Fruit fly (Drosophila melanogaster) whole organism, prepupa: ENCODE results near the gene CG13306.
A peak's percentile ranks its signal among the peaks of the same experiment; 100 is the strongest.

Source experiments
- Blimp-1 ChIP-seq: fragments of 200-800 bp; sonication (Bioruptor generic); optimal IDR thresholded peaks from 3 replicates; lab custom pipeline; 2017; ENCODE audit warnings: missing biosample characterization, missing genetic modification characterization, mild to moderate bottlenecking, moderate library complexity, missing genetic modification reagents
- CG10631 ChIP-seq: fragments of 200-800 bp; sonication (Bioruptor generic); optimal IDR thresholded peaks from 2 replicates; lab custom pipeline; 2016; ENCODE audit warnings: missing biosample characterization, missing genetic modification characterization
- CG10669 ChIP-seq: fragments of 200-800 bp; sonication (Bioruptor generic); optimal IDR thresholded peaks from 3 replicates; lab custom pipeline; 2018; ENCODE audit warnings: missing biosample characterization, mild to moderate bottlenecking, missing genetic modification characterization, moderate library complexity
- CG11294 ChIP-seq: fragments of 200-800 bp; sonication (Bioruptor generic); IDR thresholded peaks from 2 replicates; pipeline ENCODE4 v1.3.6; 2022; ENCODE audit warnings: missing biosample characterization, missing genetic modification characterization
- CG11762 ChIP-seq: fragments of 200-800 bp; sonication (Bioruptor generic); optimal IDR thresholded peaks from 3 replicates; lab custom pipeline; 2016; ENCODE audit warnings: missing biosample characterization, missing genetic modification characterization; ENCODE audit not compliant: insufficient read depth
- CG11902 ChIP-seq: fragments of 200-800 bp; sonication (Bioruptor generic); optimal IDR thresholded peaks from 3 replicates; lab custom pipeline; 2016; ENCODE audit warnings: missing biosample characterization, missing genetic modification characterization
- CG16779 ChIP-seq: fragments of 200-800 bp; sonication (Bioruptor generic); optimal IDR thresholded peaks from 3 replicates; lab custom pipeline; 2017; ENCODE audit warnings: missing biosample characterization, mild to moderate bottlenecking, missing genetic modification characterization
- CG3032 ChIP-seq: fragments of 200-800 bp; optimal IDR thresholded peaks from 2 replicates; lab custom pipeline; 2019; ENCODE audit warnings: missing biosample characterization, mild to moderate bottlenecking, missing genetic modification characterization, moderate library complexity
- CG31627 ChIP-seq: fragments of 200-800 bp; sonication (Bioruptor generic); optimal IDR thresholded peaks from 3 replicates; lab custom pipeline; 2016; ENCODE audit warnings: missing biosample characterization, missing genetic modification characterization
- CG34406 ChIP-seq: fragments of 200-800 bp; sonication (Bioruptor generic); optimal IDR thresholded peaks from 3 replicates; lab custom pipeline; 2016; ENCODE audit warnings: missing biosample characterization, missing genetic modification characterization
- CG3919 ChIP-seq: fragments of 200-800 bp; sonication (Bioruptor generic); optimal IDR thresholded peaks from 3 replicates; lab custom pipeline; 2016; ENCODE audit warnings: missing biosample characterization, missing genetic modification characterization
- CG6808 ChIP-seq: fragments of 200-800 bp; sonication (Bioruptor generic); optimal IDR thresholded peaks from 3 replicates; lab custom pipeline; 2017; ENCODE audit warnings: missing biosample characterization, missing genetic modification characterization, mild to moderate bottlenecking, moderate library complexity, missing genetic modification reagents
- CG7368 ChIP-seq: fragments of 200-800 bp; sonication (Bioruptor generic); optimal IDR thresholded peaks from 3 replicates; lab custom pipeline; 2016; ENCODE audit warnings: missing biosample characterization, missing genetic modification characterization
- CG8119 ChIP-seq: fragments of 200-800 bp; sonication (Bioruptor generic); IDR thresholded peaks from 3 replicates; pipeline ENCODE4 v1.3.6; 2022; ENCODE audit warnings: missing biosample characterization, missing genetic modification characterization
- CG8319 ChIP-seq: fragments of 200-800 bp; sonication (Bioruptor generic); optimal IDR thresholded peaks from 3 replicates; lab custom pipeline; 2016; ENCODE audit warnings: missing biosample characterization, missing genetic modification characterization
- CG8632 ChIP-seq: fragments of 200-800 bp; sonication (Bioruptor generic); optimal IDR thresholded peaks from 3 replicates; lab custom pipeline; 2016; ENCODE audit warnings: missing biosample characterization, missing genetic modification characterization
- CG9139 ChIP-seq: fragments of 200-800 bp; sonication (Bioruptor generic); optimal IDR thresholded peaks from 3 replicates; lab custom pipeline; 2017; ENCODE audit warnings: missing biosample characterization, mild to moderate bottlenecking, missing genetic modification characterization
- Eip75B ChIP-seq: fragments of 200-800 bp; sonication (Bioruptor generic); optimal IDR thresholded peaks from 3 replicates; lab custom pipeline; 2016; ENCODE audit warnings: missing biosample characterization, missing genetic modification characterization
- Eip78C ChIP-seq: fragments of 200-800 bp; sonication (Bioruptor generic); peaks from one replicate; lab custom pipeline; 2016; ENCODE audit warnings: missing biosample characterization, missing genetic modification characterization
- Eip93F ChIP-seq: fragments of 200-800 bp; sonication (Bioruptor generic); optimal IDR thresholded peaks from 2 replicates; lab custom pipeline; 2016; ENCODE audit warnings: missing biosample characterization, mild to moderate bottlenecking, missing genetic modification characterization
- Ets21C ChIP-seq: fragments of 200-800 bp; sonication (Bioruptor generic); optimal IDR thresholded peaks from 3 replicates; lab custom pipeline; 2016; ENCODE audit warnings: missing biosample characterization, missing genetic modification characterization
- Ets96B ChIP-seq: fragments of 200-800 bp; optimal IDR thresholded peaks from 2 replicates; lab custom pipeline; 2019; ENCODE audit warnings: missing biosample characterization, mild to moderate bottlenecking, missing genetic modification characterization, moderate library complexity
- Hr38 ChIP-seq: sonication (Bioruptor generic); optimal IDR thresholded peaks from 2 replicates; lab custom pipeline; 2016; ENCODE audit warnings: missing biosample characterization, missing genetic modification characterization
- Hr39 ChIP-seq: fragments of 200-800 bp; sonication (Bioruptor generic); optimal IDR thresholded peaks from 2 replicates; lab custom pipeline; 2016; ENCODE audit warnings: missing biosample characterization, missing genetic modification characterization
- Hr4 ChIP-seq: fragments of 200-800 bp; sonication (Bioruptor generic); optimal IDR thresholded peaks from 3 replicates; lab custom pipeline; 2016; ENCODE audit warnings: missing biosample characterization, missing genetic modification characterization
- Lpt ChIP-seq: fragments of 200-800 bp; sonication (Bioruptor generic); optimal IDR thresholded peaks from 3 replicates; lab custom pipeline; 2016; ENCODE audit warnings: missing biosample characterization, missing genetic modification characterization
- Met ChIP-seq: fragments of 200-800 bp; sonication (Bioruptor generic); optimal IDR thresholded peaks from 3 replicates; lab custom pipeline; 2016; ENCODE audit warnings: missing biosample characterization, missing genetic modification characterization
- Smox ChIP-seq: fragments of 200-800 bp; sonication (Bioruptor generic); optimal IDR thresholded peaks from 3 replicates; lab custom pipeline; 2016; ENCODE audit warnings: missing biosample characterization, missing genetic modification characterization
- Sox102F ChIP-seq: fragments of 200-800 bp; sonication (Bioruptor generic); optimal IDR thresholded peaks from 2 replicates; lab custom pipeline; 2016; ENCODE audit warnings: missing biosample characterization, mild to moderate bottlenecking, missing genetic modification characterization
- Sox14 ChIP-seq: fragments of 200-800 bp; sonication (Bioruptor generic); optimal IDR thresholded peaks from 3 replicates; lab custom pipeline; 2016; ENCODE audit warnings: missing biosample characterization, missing genetic modification characterization
- Sox15 ChIP-seq: fragments of 200-800 bp; sonication (Bioruptor generic); optimal IDR thresholded peaks from 3 replicates; lab custom pipeline; 2016; ENCODE audit warnings: missing biosample characterization, missing genetic modification characterization
- achi ChIP-seq: fragments of 200-800 bp; sonication (Bioruptor generic); optimal IDR thresholded peaks from 3 replicates; lab custom pipeline; 2016; ENCODE audit warnings: missing biosample characterization, missing genetic modification characterization
- cyc ChIP-seq: fragments of 200-800 bp; sonication (Bioruptor generic); optimal IDR thresholded peaks from 3 replicates; lab custom pipeline; 2016; ENCODE audit warnings: missing biosample characterization, missing genetic modification characterization
- dac ChIP-seq: fragments of 200-800 bp; sonication (Bioruptor generic); optimal IDR thresholded peaks from 2 replicates; lab custom pipeline; 2017; ENCODE audit warnings: missing biosample characterization, mild to moderate bottlenecking, missing genetic modification characterization
- dsx ChIP-seq: fragments of 200-800 bp; optimal IDR thresholded peaks from 3 replicates; lab custom pipeline; 2019; ENCODE audit warnings: missing biosample characterization, mild to moderate bottlenecking, missing genetic modification characterization, moderate library complexity; ENCODE audit not compliant: poor library complexity, severe bottlenecking
- net ChIP-seq: fragments of 200-800 bp; sonication (Bioruptor generic); optimal IDR thresholded peaks from 3 replicates; lab custom pipeline; 2016; ENCODE audit warnings: missing biosample characterization, missing genetic modification characterization
- salr ChIP-seq, 2 experiments: fragments of 200-800 bp; sonication (Bioruptor generic); optimal IDR thresholded peaks; 3 replicates each; lab custom pipeline; 2016 to 2018; ENCODE audit warnings: missing biosample characterization in 2 of 2, missing genetic modification characterization in 2 of 2, mild to moderate bottlenecking in 1 of 2
- spab ChIP-seq: fragments of 200-800 bp; sonication (Bioruptor generic); optimal IDR thresholded peaks from 2 replicates; lab custom pipeline; 2017; ENCODE audit warnings: missing biosample characterization, mild to moderate bottlenecking, missing genetic modification characterization, missing genetic modification reagents
- ss ChIP-seq, 2 experiments: fragments of 200-800 bp; sonication (Bioruptor generic); optimal IDR thresholded peaks; 2 replicates in 1 of 2; 3 replicates in 1 of 2; lab custom pipeline; 2017 to 2018; ENCODE audit warnings: mild to moderate bottlenecking in 2 of 2, missing biosample characterization in 2 of 2, missing genetic modification characterization in 2 of 2, moderate library complexity in 1 of 2
- svp ChIP-seq: fragments of 200-800 bp; sonication (Bioruptor generic); peaks from one replicate; lab custom pipeline; 2016; ENCODE audit warnings: missing biosample characterization, missing genetic modification characterization
- topi ChIP-seq: fragments of 200-800 bp; sonication (Bioruptor generic); optimal IDR thresholded peaks from 3 replicates; lab custom pipeline; 2016; ENCODE audit warnings: missing biosample characterization, missing genetic modification characterization
- vri ChIP-seq: fragments of 200-800 bp; sonication (Bioruptor generic); optimal IDR thresholded peaks from 3 replicates; lab custom pipeline; 2016; ENCODE audit warnings: missing biosample characterization, mild to moderate bottlenecking, missing genetic modification characterization

The CG13306 gene

dm6 chr3L:8774974-8775731 is 25.6 kb upstream of the CG13306 start (continued):
- TF ChIP-seq Smox (GFP tag; lab: Kevin White, UChicago) (no peak), CG10631 (GFP tag; lab: Kevin White, UChicago) (no peak), Lpt (no peak), Hr4 (GFP tag; lab: Kevin White, UChicago) (no peak), CG9139 (GFP tag; lab: Kevin White, UChicago) (peak; percentile 70), CG11902 (no peak), Ets21C (GFP tag; lab: Kevin White, UChicago) (no peak), CG6808 (GFP tag; lab: Kevin White, UChicago) (peak; percentile 60), Eip93F (no peak), svp (GFP tag; lab: Kevin White, UChicago) (peak; percentile 14), CG34406 (GFP tag; lab: Kevin White, UChicago) (no peak), CG8119 (GFP tag; lab: Robert Waterston, UW) (no peak), CG11294 (GFP tag; lab: Robert Waterston, UW) (no peak)

- TF ChIP-seq spab (GFP tag; lab: Kevin White, UChicago) (no peak), cyc (no peak), dsx (GFP tag; lab: Kevin White, UChicago) (no peak), Met (GFP tag; lab: Kevin White, UChicago) (no peak), CG3919 (no peak), Eip78C (GFP tag; lab: Kevin White, UChicago) (no peak), CG34406 (GFP tag; lab: Kevin White, UChicago) (no peak), vri (GFP tag; lab: Kevin White, UChicago) (peak; percentile 51)
Measured at dm6 chr3L:8773713-8774112, 24.2 kb upstream of the CG13306 start.

dm6 chr3L:8772998-8773684 is 23.6 kb upstream of the CG13306 start:
- TF ChIP-seq CG10631 (GFP tag; lab: Kevin White, UChicago) (peak; percentile 35), CG10669 (GFP tag; lab: Kevin White, UChicago) (peak; percentile 65), CG9139 (GFP tag; lab: Kevin White, UChicago) (peak; percentile 1), Sox15 (GFP tag; lab: Kevin White, UChicago) (no peak), Smox (GFP tag; lab: Kevin White, UChicago) (peak; percentile 1), vri (GFP tag; lab: Kevin White, UChicago) (no peak), achi (GFP tag; lab: Kevin White, UChicago) (peak; percentile 66), Eip93F (no peak), svp (GFP tag; lab: Kevin White, UChicago) (no peak), Eip75B (GFP tag; lab: Kevin White, UChicago) (peak; percentile 32), ss (GFP tag; optimal IDR thresholded peaks at IDR 0.05; lab: Kevin White, UChicago) (peak; percentile 47 to 63), Blimp-1 (GFP tag; lab: Kevin White, UChicago) (no peak), Sox14 (peak; percentile 31), net (GFP tag; lab: Kevin White, UChicago) (peak; percentile 70), CG31627 (peak; percentile 26), CG34406 (GFP tag; lab: Kevin White, UChicago) (peak; percentile 65), CG6808 (GFP tag; lab: Kevin White, UChicago) (peak; percentile 49), cyc (no peak), Hr38 (GFP tag; lab: Kevin White, UChicago) (no peak), salr (GFP tag; optimal IDR thresholded peaks at IDR 0.05; lab: Kevin White, UChicago) (peak in 1 of 2 experiments; percentile 24), CG8632 (peak; percentile 70), CG8319 (peak; percentile 13), Ets96B (tag; lab: Kevin White, UChicago) (peak; percentile 64), CG8119 (GFP tag; lab: Robert Waterston, UW) (peak; percentile 88), CG16779 (tag; lab: Kevin White, UChicago) (no peak), CG11902 (peak; percentile 9), CG7368 (peak; percentile 7), CG3919 (peak; percentile 69), dac (GFP tag; lab: Kevin White, UChicago) (peak; percentile 1), Sox102F (GFP tag; lab: Kevin White, UChicago) (peak; percentile 28), CG11762 (peak; percentile 47), topi (GFP tag; lab: Kevin White, UChicago) (peak; percentile 10), spab (GFP tag; lab: Kevin White, UChicago) (peak; percentile 56), Lpt (peak; percentile 60), dsx (GFP tag; lab: Kevin White, UChicago) (peak; percentile 47), CG3032 (peak; percentile 58), Hr39 (GFP tag; lab: Kevin White, UChicago) (peak; percentile 39)
